Worm (Caenorhabditis elegans) whole organism, L1 larva: ENCODE results near the gene H28G03.3.

Experiments used
- C04F5.9 ChIP-seq: sonication (generic microtip); optimal IDR thresholded peaks from 2 replicates; lab custom pipeline; 2016; ENCODE audit warnings: missing genetic modification characterization, missing compliant biosample characterization
- C16A3.4 ChIP-seq: fragments of 150-350 bp; optimal IDR thresholded peaks from 2 replicates; lab custom pipeline; 2014; ENCODE audit warnings: missing biosample characterization, missing genetic modification characterization
- C34B4.2 ChIP-seq: sonication (generic microtip); optimal IDR thresholded peaks from 2 replicates; lab custom pipeline; 2017; ENCODE audit warnings: mild to moderate bottlenecking, missing genetic modification characterization, missing compliant biosample characterization
- aha-1 ChIP-seq: fragments of 150-350 bp; optimal IDR thresholded peaks from 2 replicates; lab custom pipeline; 2014; ENCODE audit warnings: missing biosample characterization, missing genetic modification characterization
- aly-2 ChIP-seq: fragments of 150-350 bp; optimal IDR thresholded peaks from 2 replicates; lab custom pipeline; 2014; ENCODE audit warnings: missing biosample characterization, missing genetic modification characterization
- blmp-1 ChIP-seq: fragments of 150-350 bp; optimal IDR thresholded peaks from 2 replicates; lab custom pipeline; 2014; ENCODE audit warnings: missing biosample characterization, missing genetic modification characterization
- ceh-63 ChIP-seq: fragments of 200-800 bp; sonication (Bioruptor generic); optimal IDR thresholded peaks from 2 replicates; lab custom pipeline; 2018; ENCODE audit warnings: mild to moderate bottlenecking, missing genetic modification characterization, missing compliant biosample characterization
- ceh-88 ChIP-seq: fragments of 200-800 bp; sonication (Bioruptor generic); IDR thresholded peaks from 2 replicates; pipeline ENCODE4 v1.3.6; 2022; ENCODE audit warnings: missing genetic modification characterization, missing compliant biosample characterization
- ces-1 ChIP-seq: fragments of 150-350 bp; optimal IDR thresholded peaks from 2 replicates; lab custom pipeline; 2014; ENCODE audit warnings: missing biosample characterization, missing genetic modification reagents, missing genetic modification characterization
- efl-1 ChIP-seq, 4 experiments: fragments of 150-350 bp; optimal IDR thresholded peaks in 3 of 4; peaks in 1 of 4; 1 replicate in 1 of 4; 2 replicates in 3 of 4; lab custom pipeline; 2014; ENCODE audit warnings: missing biosample characterization in 2 of 4, missing genetic modification characterization in 2 of 4, missing genetic modification reagents in 2 of 4
- efl-3 ChIP-seq: fragments of 200-800 bp; sonication (Bioruptor generic); optimal IDR thresholded peaks from 2 replicates; lab custom pipeline; 2018; ENCODE audit warnings: mild to moderate bottlenecking, missing genetic modification characterization, missing compliant biosample characterization
- ets-5 ChIP-seq: fragments of 200-800 bp; sonication (Bioruptor generic); IDR thresholded peaks from 2 replicates; pipeline ENCODE4 v1.3.6; 2022; ENCODE audit warnings: missing genetic modification characterization, missing compliant biosample characterization
- fkh-4 ChIP-seq: sonication (generic microtip); optimal IDR thresholded peaks from 2 replicates; lab custom pipeline; 2016; ENCODE audit warnings: missing compliant biosample characterization, missing genetic modification characterization, borderline replicate concordance
- fos-1 ChIP-seq: fragments of 150-350 bp; optimal IDR thresholded peaks from 2 replicates; lab custom pipeline; 2014; ENCODE audit warnings: missing biosample characterization, missing genetic modification characterization
- grh-1 ChIP-seq: fragments of 200-800 bp; sonication (Bioruptor generic); IDR thresholded peaks from 2 replicates; pipeline ENCODE4 v1.3.6; 2022; ENCODE audit warnings: missing genetic modification reagents, missing genetic modification characterization, missing compliant biosample characterization
- hpl-2 ChIP-seq: fragments of 150-350 bp; optimal IDR thresholded peaks from 2 replicates; lab custom pipeline; 2014; ENCODE audit warnings: missing biosample characterization, missing genetic modification reagents, missing genetic modification characterization
- lin-14 ChIP-seq: fragments of 200-800 bp; sonication (Bioruptor generic); optimal IDR thresholded peaks from 2 replicates; lab custom pipeline; 2018; ENCODE audit warnings: mild to moderate bottlenecking, missing genetic modification characterization, moderate library complexity, missing compliant biosample characterization
- lin-39 ChIP-seq: fragments of 150-350 bp; optimal IDR thresholded peaks from 2 replicates; lab custom pipeline; 2014; ENCODE audit warnings: missing biosample characterization, missing genetic modification reagents, missing genetic modification characterization
- lir-3 ChIP-seq: sonication (generic microtip); optimal IDR thresholded peaks from 2 replicates; lab custom pipeline; 2016; ENCODE audit warnings: mild to moderate bottlenecking, missing genetic modification characterization, moderate library complexity, missing compliant biosample characterization; ENCODE audit not compliant: poor library complexity
- mdl-1 ChIP-seq, 2 experiments: fragments of 150-350 bp; optimal IDR thresholded peaks; 2 replicates each; lab custom pipeline; 2014 to 2017; ENCODE audit warnings: missing biosample characterization in 2 of 2, missing genetic modification characterization in 2 of 2, inconsistent platforms in 1 of 2
- mep-1 ChIP-seq: fragments of 150-350 bp; optimal IDR thresholded peaks from 2 replicates; lab custom pipeline; 2014; ENCODE audit warnings: missing biosample characterization, missing genetic modification characterization
- nhr-237 ChIP-seq: fragments of 150-350 bp; optimal IDR thresholded peaks from 2 replicates; lab custom pipeline; 2014; ENCODE audit warnings: missing biosample characterization, missing genetic modification characterization
- nhr-28 ChIP-seq: fragments of 150-350 bp; optimal IDR thresholded peaks from 2 replicates; lab custom pipeline; 2014; ENCODE audit warnings: missing biosample characterization, missing genetic modification characterization
- nhr-47 ChIP-seq: sonication (generic microtip); optimal IDR thresholded peaks from 2 replicates; lab custom pipeline; 2016; ENCODE audit warnings: mild to moderate bottlenecking, missing genetic modification characterization, moderate library complexity, missing compliant biosample characterization
- nhr-76 ChIP-seq: sonication (generic microtip); optimal IDR thresholded peaks from 2 replicates; lab custom pipeline; 2017; ENCODE audit warnings: missing biosample characterization, missing genetic modification characterization
- pag-3 ChIP-seq: sonication (generic microtip); optimal IDR thresholded peaks from 2 replicates; lab custom pipeline; 2017; ENCODE audit warnings: missing genetic modification characterization, mild to moderate bottlenecking, missing compliant biosample characterization, antibody characterized with exemption, borderline replicate concordance; ENCODE audit not compliant: insufficient read depth
- pax-3 ChIP-seq: fragments of 200-800 bp; sonication (Bioruptor generic); optimal IDR thresholded peaks from 2 replicates; lab custom pipeline; 2018; ENCODE audit warnings: mild to moderate bottlenecking, missing genetic modification characterization, moderate library complexity, missing compliant biosample characterization
- rnt-1 ChIP-seq: sonication (generic microtip); optimal IDR thresholded peaks from 2 replicates; lab custom pipeline; 2016; ENCODE audit warnings: mild to moderate bottlenecking, missing genetic modification characterization, moderate library complexity, missing compliant biosample characterization
- swsn-7 ChIP-seq: sonication (generic microtip); optimal IDR thresholded peaks from 2 replicates; lab custom pipeline; 2016; ENCODE audit warnings: missing genetic modification characterization, missing compliant biosample characterization
- unc-86 ChIP-seq: sonication (generic microtip); optimal IDR thresholded peaks from 2 replicates; lab custom pipeline; 2016; ENCODE audit warnings: missing genetic modification characterization, missing compliant biosample characterization
- unc-98 ChIP-seq: fragments of 200-800 bp; sonication (Bioruptor generic); IDR thresholded peaks from 2 replicates; pipeline ENCODE4 v1.3.6; 2022; ENCODE audit warnings: missing genetic modification characterization, missing compliant biosample characterization
- ztf-11 ChIP-seq, 2 experiments: sonication (generic microtip); optimal IDR thresholded peaks; 2 replicates each; lab custom pipeline; 2016 to 2017; ENCODE audit warnings: missing genetic modification characterization in 2 of 2, missing biosample characterization in 1 of 2, missing compliant biosample characterization in 1 of 2
- ztf-4 ChIP-seq: fragments of 150-350 bp; optimal IDR thresholded peaks from 2 replicates; lab custom pipeline; 2014; ENCODE audit warnings: missing biosample characterization, missing genetic modification characterization

The H28G03.3 gene

ce11 chrX:5188977-5189376 is 37.2 kb downstream of the H28G03.3 start, which contains the start of gene zig-6:
TSS of gene zig-6 (minus strand) at chrX:5189077.
- TF ChIP-seq unc-98 (GFP tag; lab: Robert Waterston, UW): no peak
- TF ChIP-seq ztf-4 (tag; lab: Kevin White, UChicago): no peak
- no peak for TF ChIP-seq grh-1 (GFP tag; lab: Robert Waterston, UW)
- TF ChIP-seq ztf-11 (tag; optimal IDR thresholded peaks at IDR 0.05; lab: Kevin White, UChicago): no peak
- no peak for TF ChIP-seq mdl-1 (tag; optimal IDR thresholded peaks at IDR 0.05; lab: Kevin White, UChicago)
- peak; percentile 39 for TF ChIP-seq rnt-1
- TF ChIP-seq swsn-7 (tag; lab: Kevin White, UChicago): no peak

DNA sequence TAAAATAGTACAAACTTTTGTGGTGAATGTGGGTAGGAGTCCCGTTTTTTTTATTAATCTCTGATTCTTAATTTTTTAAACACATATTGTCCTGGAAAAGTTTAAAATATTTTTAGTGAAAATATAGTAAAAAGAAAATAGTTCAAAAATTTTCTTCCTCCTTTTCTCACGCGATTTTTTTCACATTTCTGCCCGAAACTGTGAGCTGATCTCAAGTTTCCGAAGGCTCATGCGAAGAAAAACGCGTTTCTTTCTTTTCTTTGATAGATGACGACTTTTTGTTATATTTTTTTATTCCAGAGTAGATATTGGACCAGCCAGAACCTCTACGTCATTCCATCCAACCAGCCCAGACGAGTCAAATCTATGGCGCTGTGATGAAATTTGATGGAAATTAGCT is 42.2 kb downstream of the H28G03.3 start, which contains the start of gene T03G11.9:
Gene T03G11.9, plus strand, starts transcription at position 301 of the 400 bp plus-strand sequence.
- TF ChIP-seq pax-3 (tag; lab: Kevin White, UChicago) (no peak), ces-1 (GFP tag; lab: Kevin White, UChicago) (no peak), lir-3 (tag; lab: Kevin White, UChicago) (no peak), unc-86 (tag; lab: Kevin White, UChicago) (no peak), rnt-1 (no peak), C16A3.4 (no peak), aly-2 (no peak), C04F5.9 (tag; lab: Kevin White, UChicago) (no peak), ceh-63 (GFP tag; lab: Kevin White, UChicago) (no peak), nhr-76 (no peak), ceh-88 (GFP tag; lab: Robert Waterston, UW) (no peak), nhr-28 (tag; lab: Kevin White, UChicago) (no peak), nhr-47 (tag; lab: Kevin White, UChicago) (no peak)

ce11 chrX:5179874-5180273 is 46.3 kb downstream of the H28G03.3 start, which contains the start of gene sru-48:
TSS of gene sru-48 (plus strand) at chrX:5180174.
- TF ChIP-seq efl-1 (optimal IDR thresholded peaks at IDR 0.05; lab: Kevin White, UChicago): no peak
- TF ChIP-seq efl-1 (GFP tag; optimal IDR thresholded peaks at IDR 0.05 in 1 of 2; lab: Kevin White, UChicago): peak in 1 of 2 experiments; percentile 4
- no peak for TF ChIP-seq efl-3 (GFP tag; lab: Kevin White, UChicago)
- TF ChIP-seq, all 84 proteins: peak for 1

DNA sequence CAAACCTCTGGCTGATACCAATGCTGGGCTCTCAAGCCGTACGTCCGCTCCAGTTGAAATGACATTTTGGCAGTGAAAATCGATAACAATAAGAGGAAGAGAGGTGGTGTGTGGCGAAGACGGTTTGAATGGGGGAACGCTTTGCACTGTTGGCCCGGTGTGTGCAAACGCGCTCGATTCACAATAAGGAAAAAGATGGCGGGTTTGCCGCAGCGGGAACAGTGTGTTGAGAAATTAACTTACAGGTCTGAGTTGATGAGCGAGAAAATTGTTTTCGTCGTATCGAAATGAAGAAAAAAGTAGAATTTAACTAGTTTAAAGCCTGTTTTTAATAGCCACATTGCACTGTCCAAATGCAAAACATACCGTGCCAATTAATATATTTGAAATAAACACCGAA is 47.1 kb downstream of the H28G03.3 start, which contains the start of gene metl-9:
Gene metl-9, minus strand, starts transcription at position 101 of the 400 bp plus-strand sequence.
- TF ChIP-seq fkh-4 (tag; lab: Kevin White, UChicago) (no peak), rnt-1 (no peak), pag-3 (tag; lab: Kevin White, UChicago) (no peak), blmp-1 (tag; lab: Kevin White, UChicago) (no peak), mep-1 (tag; lab: Kevin White, UChicago) (no peak), ztf-11 (tag; optimal IDR thresholded peaks at IDR 0.05; lab: Kevin White, UChicago) (no peak), aha-1 (tag; lab: Kevin White, UChicago) (no peak), efl-1 (optimal IDR thresholded peaks at IDR 0.05; lab: Kevin White, UChicago) (no peak), efl-1 (GFP tag; optimal IDR thresholded peaks at IDR 0.05 in 1 of 2; lab: Kevin White, UChicago) (peak in 1 of 2 experiments; percentile 37), ets-5 (GFP tag; lab: Robert Waterston, UW) (no peak), nhr-237 (tag; lab: Kevin White, UChicago) (no peak), fos-1 (tag; lab: Kevin White, UChicago) (no peak), ceh-88 (GFP tag; lab: Robert Waterston, UW) (no peak), C34B4.2 (tag; lab: Kevin White, UChicago) (no peak), lin-14 (GFP tag; lab: Kevin White, UChicago) (peak; percentile 9), ztf-4 (tag; lab: Kevin White, UChicago) (no peak), hpl-2 (GFP tag; lab: Kevin White, UChicago) (no peak), lir-3 (tag; lab: Kevin White, UChicago) (no peak), lin-39 (tag; lab: Kevin White, UChicago) (no peak)
- TF ChIP-seq, all 84 proteins: peak for 2
